Fruit fly (Drosophila melanogaster): Measurements from ENCODE around the gene CG3198.
A peak's percentile ranks its signal among the peaks of the same experiment; 100 is the strongest.

Gene CG3198

DNA sequence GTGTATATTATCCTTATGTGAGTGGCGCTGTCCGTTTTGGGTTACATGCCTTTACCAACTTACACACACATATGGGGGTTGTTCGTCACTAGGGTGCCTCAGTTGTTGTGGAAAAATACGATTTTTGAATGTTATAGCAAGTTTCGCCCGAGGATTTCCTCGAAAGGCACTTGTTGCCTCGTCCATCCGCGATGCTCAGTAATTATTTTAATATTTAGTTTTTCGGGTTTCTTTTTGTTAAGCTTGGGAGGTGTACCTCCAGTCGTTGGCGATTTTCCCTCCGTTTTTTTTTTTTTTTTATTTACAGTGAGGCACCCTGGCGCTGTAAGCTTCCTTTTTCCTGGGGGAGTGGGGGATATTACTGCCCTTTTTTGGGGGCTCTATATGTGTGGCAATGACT lies 22.7 kb upstream of the CG3198 start (continued):
- TF ChIP-seq CG9139 (GFP tag; optimal IDR thresholded peaks at IDR 0.05): peak; percentile 61
- peak; percentile 84 for TF ChIP-seq CG6792 (GFP tag; optimal IDR thresholded peaks at IDR 0.05)
- TF ChIP-seq Sox14 (GFP tag; optimal IDR thresholded peaks at IDR 0.05): peak; percentile 79
- peak; percentile 82 for TF ChIP-seq CG6163 (GFP tag; IDR thresholded peaks at IDR 0.05)
- TF ChIP-seq fkh (GFP tag; optimal IDR thresholded peaks at IDR 0.05): no peak
- TF ChIP-seq Sox15 (GFP tag; optimal IDR thresholded peaks at IDR 0.05): peak; percentile 50
- peak; percentile 64 for TF ChIP-seq CG16779 (tag; optimal IDR thresholded peaks at IDR 0.05)
- TF ChIP-seq vri (GFP tag; optimal IDR thresholded peaks at IDR 0.05): peak; percentile 71
- TF ChIP-seq achi (GFP tag; optimal IDR thresholded peaks at IDR 0.05): peak; percentile 73
- peak; percentile 86 for TF ChIP-seq Met (GFP tag; optimal IDR thresholded peaks at IDR 0.05)
- peak; percentile 80 for TF ChIP-seq pdm3 (GFP tag; optimal IDR thresholded peaks at IDR 0.05)
- TF ChIP-seq CG1621 (tag; optimal IDR thresholded peaks at IDR 0.05): peak; percentile 55
- TF ChIP-seq Eip78C (GFP tag): peak; percentile 95
- TF ChIP-seq CG32006 (GFP tag; optimal IDR thresholded peaks at IDR 0.05): peak; percentile 76
- TF ChIP-seq Sox102F (GFP tag; optimal IDR thresholded peaks at IDR 0.05): peak; percentile 85
- TF ChIP-seq spab (GFP tag; optimal IDR thresholded peaks at IDR 0.05): peak; percentile 66
- TF ChIP-seq CG7368 (GFP tag; optimal IDR thresholded peaks at IDR 0.05): peak; percentile 67
- peak; percentile 70 for TF ChIP-seq CG3032 (tag; optimal IDR thresholded peaks at IDR 0.05)
- peak; percentile 37 for TF ChIP-seq CG8319 (GFP tag; optimal IDR thresholded peaks at IDR 0.05)
- TF ChIP-seq cyc (GFP tag; optimal IDR thresholded peaks at IDR 0.05): peak; percentile 69
- peak; percentile 76 for TF ChIP-seq net (GFP tag; optimal IDR thresholded peaks at IDR 0.05)
- TF ChIP-seq CG6854 (GFP tag; optimal IDR thresholded peaks at IDR 0.05): peak; percentile 58
- peak; percentile 78 for TF ChIP-seq CG6808 (GFP tag; optimal IDR thresholded peaks at IDR 0.05)
- TF ChIP-seq CG6276 (GFP tag; optimal IDR thresholded peaks at IDR 0.05): peak; percentile 72
- peak; percentile 35; the same call in 1 of the 2 replicates for TF ChIP-seq CG11294 (GFP tag; IDR thresholded peaks at IDR 0.05)
- TF ChIP-seq topi (GFP tag; optimal IDR thresholded peaks at IDR 0.05): peak; percentile 82
- TF ChIP-seq eg (GFP tag; IDR thresholded peaks at IDR 0.05): peak; percentile 82
- TF ChIP-seq fd59A (GFP tag; optimal IDR thresholded peaks at IDR 0.05): peak; percentile 68
- peak; percentile 79 for TF ChIP-seq CG8632 (GFP tag; optimal IDR thresholded peaks at IDR 0.05)
- peak; percentile 64 for TF ChIP-seq Ets96B (tag; optimal IDR thresholded peaks at IDR 0.05)

DNA sequence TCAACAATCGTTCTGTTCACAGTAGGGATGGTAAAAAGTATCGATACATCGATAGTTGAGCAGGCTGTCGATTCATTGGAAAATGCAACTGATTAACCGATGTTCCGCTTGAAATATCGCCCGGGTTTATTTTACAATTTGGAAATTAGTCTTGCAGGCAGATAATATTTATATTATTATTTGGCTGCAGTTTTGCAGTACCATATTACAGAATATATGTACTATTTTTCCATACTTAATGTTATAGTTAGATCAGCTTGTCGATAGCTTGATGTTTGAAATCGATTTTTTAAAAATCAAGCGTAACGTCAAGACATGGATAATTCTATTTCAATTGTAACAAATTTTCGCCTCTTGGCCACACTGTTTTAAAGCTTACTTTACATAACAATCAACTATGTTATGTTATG lies 21.2 kb upstream of the CG3198 start, which contains the start of gene CG14442:
Gene CG14442, minus strand, starts transcription at position 29 of the 410 bp plus-strand sequence.
- peak; percentile 25 for TF ChIP-seq pdm3 (GFP tag; optimal IDR thresholded peaks at IDR 0.05)
- no peak for TF ChIP-seq CG6808 (GFP tag; optimal IDR thresholded peaks at IDR 0.05)
- no peak for TF ChIP-seq fkh (GFP tag; optimal IDR thresholded peaks at IDR 0.05)
- peak; percentile 40 for TF ChIP-seq achi (GFP tag; optimal IDR thresholded peaks at IDR 0.05)
- peak; percentile 40 for TF ChIP-seq Ets21C (GFP tag; optimal IDR thresholded peaks at IDR 0.05)
- TF ChIP-seq CG10631 (GFP tag; optimal IDR thresholded peaks at IDR 0.05): peak; percentile 27
- no peak for TF ChIP-seq CG15336 (GFP tag; IDR thresholded peaks at IDR 0.05)
- peak; percentile 47 for TF ChIP-seq Hr39 (GFP tag; optimal IDR thresholded peaks at IDR 0.05)
- no peak for TF ChIP-seq dsx (GFP tag; optimal IDR thresholded peaks at IDR 0.05; ENCODE audit: poor library complexity, severe bottlenecking)
- peak; percentile 15 for TF ChIP-seq CG8319 (GFP tag; optimal IDR thresholded peaks at IDR 0.05)
- TF ChIP-seq Hr4 (GFP tag; optimal IDR thresholded peaks at IDR 0.05): peak; percentile 37
- TF ChIP-seq lz (GFP tag; optimal IDR thresholded peaks at IDR 0.05): peak; percentile 60
- peak; percentile 44 for TF ChIP-seq CG31627 (GFP tag; optimal IDR thresholded peaks at IDR 0.05)
- TF ChIP-seq CG9139 (GFP tag; optimal IDR thresholded peaks at IDR 0.05): no peak
- TF ChIP-seq Eip78C (GFP tag): peak; percentile 47
- peak; percentile 76 for TF ChIP-seq svp (GFP tag)
- TF ChIP-seq CG6276 (GFP tag; optimal IDR thresholded peaks at IDR 0.05): no peak
- peak; percentile 52 for TF ChIP-seq Smox (GFP tag; optimal IDR thresholded peaks at IDR 0.05)
- peak; percentile 14 for TF ChIP-seq Sox15 (GFP tag; optimal IDR thresholded peaks at IDR 0.05)
- TF ChIP-seq CG6854 (GFP tag; optimal IDR thresholded peaks at IDR 0.05): no peak
- TF ChIP-seq cyc (GFP tag; optimal IDR thresholded peaks at IDR 0.05): peak; percentile 24
- peak; percentile 30 for TF ChIP-seq CG3919 (GFP tag; optimal IDR thresholded peaks at IDR 0.05)
- peak; percentile 18 for TF ChIP-seq CG32006 (GFP tag; optimal IDR thresholded peaks at IDR 0.05)
- peak; percentile 45 for TF ChIP-seq Met (GFP tag; optimal IDR thresholded peaks at IDR 0.05)
- peak; percentile 44 for TF ChIP-seq topi (GFP tag; optimal IDR thresholded peaks at IDR 0.05)
- TF ChIP-seq esn (GFP tag; optimal IDR thresholded peaks at IDR 0.05): peak; percentile 49
- peak; percentile 12 for TF ChIP-seq CG3032 (tag; optimal IDR thresholded peaks at IDR 0.05)
- peak; percentile 20 for TF ChIP-seq CG8632 (GFP tag; optimal IDR thresholded peaks at IDR 0.05)
- TF ChIP-seq eg (GFP tag; IDR thresholded peaks at IDR 0.05): peak; percentile 59

Measured in whole organism, prepupa.